Fruit fly (Drosophila melanogaster): ENCODE data around the gene RpL36A.

Gene RpL36A

DNA sequence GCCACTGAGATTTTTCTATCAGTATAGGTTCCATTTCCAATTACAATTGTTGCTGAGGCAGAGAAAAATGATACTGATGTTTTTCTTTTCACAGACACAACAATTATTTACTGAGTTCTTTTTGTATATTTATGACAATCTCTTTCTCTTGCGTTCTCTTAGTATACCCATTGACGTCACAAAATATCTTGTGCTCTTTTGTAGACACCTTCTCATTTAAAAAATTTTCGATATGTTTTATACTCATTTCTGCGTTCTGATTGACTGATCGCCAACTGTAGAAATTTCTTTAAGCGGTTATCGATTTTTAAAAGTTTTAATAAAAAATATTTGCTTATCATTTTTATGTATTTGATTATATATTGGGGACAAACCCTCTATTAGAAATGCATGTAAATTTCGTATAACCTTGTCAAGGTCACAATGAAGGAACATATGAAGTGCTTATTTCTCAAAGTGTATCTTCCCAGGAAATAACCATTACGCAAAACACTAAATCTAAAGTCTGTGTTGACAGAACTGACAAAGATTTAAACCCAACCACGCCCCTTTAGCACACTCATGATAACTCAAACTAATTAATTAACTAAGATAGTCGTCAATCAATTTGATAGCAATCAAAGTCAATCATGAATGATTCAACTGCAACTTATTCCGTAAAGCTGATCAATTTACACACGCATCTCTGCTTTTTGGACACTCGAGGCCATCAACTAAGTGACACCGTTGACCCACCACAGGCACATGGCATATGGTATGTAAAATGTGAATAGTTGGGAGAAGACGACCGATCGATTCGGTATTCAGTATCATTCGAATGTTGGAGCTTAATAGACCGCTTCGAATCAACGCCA, 31.9 kb downstream of the RpL36A start, which contains the start of the genes Glyat and Tg (continued):
- TF ChIP-seq tio (GFP tag; optimal IDR thresholded peaks at IDR 0.05): no peak
- peak; percentile 33; the same call in 1 of the 2 replicates for TF ChIP-seq Bgb (GFP tag; IDR thresholded peaks at IDR 0.05; ENCODE audit: partially characterized antibody)
- no peak for TF ChIP-seq Vsx1 (GFP tag; optimal IDR thresholded peaks at IDR 0.05)
- TF ChIP-seq CG10274 (GFP tag; optimal IDR thresholded peaks at IDR 0.05): no peak
- TF ChIP-seq Side (GFP tag; optimal IDR thresholded peaks at IDR 0.05): no peak
- TF ChIP-seq Elba2 (GFP tag; optimal IDR thresholded peaks at IDR 0.05): no peak
- TF ChIP-seq gsb (GFP tag; IDR thresholded peaks at IDR 0.05): no peak
- TF ChIP-seq CG4360 (GFP tag; IDR thresholded peaks at IDR 0.05): no peak
- TF ChIP-seq tgo (GFP tag; IDR thresholded peaks at IDR 0.05): no peak
- no peak for TF ChIP-seq dm (GFP tag; optimal IDR thresholded peaks at IDR 0.05)
- TF ChIP-seq CG12942 (GFP tag; optimal IDR thresholded peaks at IDR 0.05): no peak
- TF ChIP-seq CG13624 (GFP tag; optimal IDR thresholded peaks at IDR 0.05): no peak
- TF ChIP-seq CG8359 (GFP tag; optimal IDR thresholded peaks at IDR 0.05; ENCODE audit: borderline replicate concordance): no peak
- no peak for TF ChIP-seq da (GFP tag; optimal IDR thresholded peaks at IDR 0.05)
- TF ChIP-seq bab2 (GFP tag; optimal IDR thresholded peaks at IDR 0.05): no peak
- TF ChIP-seq Hsf (GFP tag; optimal IDR thresholded peaks at IDR 0.05): no peak
- TF ChIP-seq kah (GFP tag; optimal IDR thresholded peaks at IDR 0.05): no peak
- TF ChIP-seq CHES-1-like (GFP tag; optimal IDR thresholded peaks at IDR 0.05): no peak
- TF ChIP-seq Adf1 (GFP tag; IDR thresholded peaks at IDR 0.05): no peak
- TF ChIP-seq CG6175 (GFP tag; IDR thresholded peaks at IDR 0.05): no peak
- no peak for TF ChIP-seq CG4404 (GFP tag; IDR thresholded peaks at IDR 0.05)
- TF ChIP-seq CG10431 (GFP tag; optimal IDR thresholded peaks at IDR 0.05): no peak
- TF ChIP-seq hth (optimal IDR thresholded peaks at IDR 0.05): no peak
- TF ChIP-seq pum (GFP tag; optimal IDR thresholded peaks at IDR 0.05): no peak
- TF ChIP-seq D19B (GFP tag; optimal IDR thresholded peaks at IDR 0.05): no peak
- TF ChIP-seq Sry-δ (GFP tag; optimal IDR thresholded peaks at IDR 0.05): peak; percentile 25
- peak; percentile 99 for TF ChIP-seq her (GFP tag; optimal IDR thresholded peaks at IDR 0.05)
- TF ChIP-seq CG3838 (GFP tag; optimal IDR thresholded peaks at IDR 0.05): no peak
- TF ChIP-seq bbx (GFP tag; IDR thresholded peaks at IDR 0.05; ENCODE audit: partially characterized antibody): peak; percentile 48; the same call in 1 of the 2 replicates
- 0 out of 2 replicates have a peak, but pooled peaks have one; percentile 54 for TF ChIP-seq CG16779 (GFP tag; IDR thresholded peaks at IDR 0.05)
- TF ChIP-seq CG8765 (GFP tag; IDR thresholded peaks at IDR 0.05): no peak
- no peak for TF ChIP-seq CG1233 (GFP tag; optimal IDR thresholded peaks at IDR 0.05)
- no peak for TF ChIP-seq tap (tag; optimal IDR thresholded peaks at IDR 0.05)
- peak; percentile 47; the same call in 1 of the 2 replicates for TF ChIP-seq CG31224 (GFP tag; IDR thresholded peaks at IDR 0.05)
- TF ChIP-seq CG10543 (GFP tag; optimal IDR thresholded peaks at IDR 0.05): peak; percentile 11
- no peak for TF ChIP-seq CG13894 (tag; optimal IDR thresholded peaks at IDR 0.05)
- TF ChIP-seq CG13287 (GFP tag; IDR thresholded peaks at IDR 0.05; ENCODE audit: partially characterized antibody): peak; percentile 65
- no peak for TF ChIP-seq Gsc (GFP tag; IDR thresholded peaks at IDR 0.05)
- no peak for TF ChIP-seq pnt (GFP tag; optimal IDR thresholded peaks at IDR 0.05)
- TF ChIP-seq CG9932 (GFP tag; IDR thresholded peaks at IDR 0.05): peak; percentile 50
- peak; percentile 34 for TF ChIP-seq CG13296 (GFP tag; optimal IDR thresholded peaks at IDR 0.05)
- no peak for TF ChIP-seq CG3407 (GFP tag; optimal IDR thresholded peaks at IDR 0.05)
- TF ChIP-seq p53 (GFP tag; optimal IDR thresholded peaks at IDR 0.05): no peak
- peak; percentile 50; the same call in 2 of the 3 replicates for TF ChIP-seq CG16813 (GFP tag; IDR thresholded peaks at IDR 0.05; ENCODE audit: partially characterized antibody)
- TF ChIP-seq CG12236 (GFP tag; optimal IDR thresholded peaks at IDR 0.05): no peak
- peak in 1 of 2 experiments; percentile 8 for TF ChIP-seq Hr51 (GFP tag; optimal IDR thresholded peaks at IDR 0.05)
- peak; percentile 1 for TF ChIP-seq HHEX (GFP tag; optimal IDR thresholded peaks at IDR 0.05)
- TF ChIP-seq Med (GFP tag): peak; percentile 84
- TF ChIP-seq eyg (GFP tag; optimal IDR thresholded peaks at IDR 0.05): no peak
